Worm (Caenorhabditis elegans) whole organism, L3 larva: ENCODE results near the gene Y11D7A.19.

Experiments
- ceh-82 ChIP-seq: fragments of 150-350 bp; optimal IDR thresholded peaks from 2 replicates; lab custom pipeline; 2014; ENCODE audit warnings: missing biosample characterization, missing genetic modification characterization
- daf-12 ChIP-seq: fragments of 150-350 bp; optimal IDR thresholded peaks from 2 replicates; lab custom pipeline; 2014; ENCODE audit warnings: missing biosample characterization, missing genetic modification reagents, missing genetic modification characterization
- elt-2 ChIP-seq: sonication (generic microtip); optimal IDR thresholded peaks from 2 replicates; lab custom pipeline; 2016; ENCODE audit warnings: missing genetic modification reagents, mild to moderate bottlenecking, missing genetic modification characterization, missing compliant biosample characterization
- mdl-1 ChIP-seq: fragments of 150-350 bp; optimal IDR thresholded peaks from 2 replicates; lab custom pipeline; 2014; ENCODE audit warnings: missing biosample characterization, missing genetic modification characterization
- nfya-1 ChIP-seq: sonication (generic microtip); optimal IDR thresholded peaks from 2 replicates; lab custom pipeline; 2017; ENCODE audit warnings: missing genetic modification characterization, mild to moderate bottlenecking, missing compliant biosample characterization, antibody characterized with exemption, moderate library complexity; ENCODE audit not compliant: insufficient read depth
- nhr-23 ChIP-seq: fragments of 150-350 bp; optimal IDR thresholded peaks from 2 replicates; lab custom pipeline; 2014; ENCODE audit warnings: missing biosample characterization, missing genetic modification reagents, missing genetic modification characterization
- nhr-237 ChIP-seq: fragments of 150-350 bp; optimal IDR thresholded peaks from 2 replicates; lab custom pipeline; 2014; ENCODE audit warnings: missing biosample characterization, missing genetic modification characterization
- pqm-1 ChIP-seq: fragments of 150-350 bp; optimal IDR thresholded peaks from 2 replicates; lab custom pipeline; 2017; ENCODE audit warnings: missing biosample characterization, missing genetic modification characterization, inconsistent platforms
- skn-1 ChIP-seq: fragments of 150-350 bp; optimal IDR thresholded peaks from 2 replicates; lab custom pipeline; 2014; ENCODE audit warnings: missing biosample characterization, missing genetic modification characterization
- snpc-4 ChIP-seq: fragments of 150-350 bp; optimal IDR thresholded peaks from 2 replicates; lab custom pipeline; 2014; ENCODE audit warnings: missing biosample characterization, missing genetic modification characterization
- zag-1 ChIP-seq: fragments of 150-350 bp; optimal IDR thresholded peaks from 2 replicates; lab custom pipeline; 2014; ENCODE audit warnings: missing biosample characterization, missing genetic modification characterization
- ztf-4 ChIP-seq: fragments of 150-350 bp; optimal IDR thresholded peaks from 2 replicates; lab custom pipeline; 2014; ENCODE audit warnings: missing biosample characterization, missing genetic modification characterization

- TF ChIP-seq nhr-23 (tag; lab: Kevin White, UChicago) (no peak), skn-1 (tag; lab: Kevin White, UChicago) (no peak), mdl-1 (no peak), daf-12 (tag; lab: Kevin White, UChicago) (no peak), ztf-4 (tag; lab: Kevin White, UChicago) (no peak), zag-1 (tag; lab: Kevin White, UChicago) (no peak), pqm-1 (tag; lab: Kevin White, UChicago) (no peak), snpc-4 (tag; lab: Kevin White, UChicago) (no peak), ceh-82 (tag; lab: Kevin White, UChicago) (no peak), elt-2 (tag; lab: Kevin White, UChicago) (no peak), nhr-237 (tag; lab: Kevin White, UChicago) (no peak), nfya-1 (tag; lab: Kevin White, UChicago) (no peak)
Observed at ce11 chrIV:9256865-9257264, 9.5 kb downstream of the Y11D7A.19 start.
